Worm (Caenorhabditis elegans) whole organism, early embryonic: ENCODE results near the gene Y22D7AR.3.

Experiments
- B0310.2 ChIP-seq: sonication (generic microtip); optimal IDR thresholded peaks from 2 replicates; lab custom pipeline; 2016; ENCODE audit warnings: mild to moderate bottlenecking, missing genetic modification characterization, missing compliant biosample characterization
- F13C5.2 ChIP-seq: sonication (generic microtip); optimal IDR thresholded peaks from 2 replicates; lab custom pipeline; 2017; ENCODE audit warnings: mild to moderate bottlenecking, missing genetic modification characterization, inconsistent platforms, missing compliant biosample characterization
- aly-1 ChIP-seq: sonication (generic microtip); optimal IDR thresholded peaks from 2 replicates; lab custom pipeline; 2016; ENCODE audit warnings: missing genetic modification characterization, missing compliant biosample characterization
- ama-1 ChIP-seq: fragments of 150-350 bp; optimal IDR thresholded peaks from 2 replicates; lab custom pipeline; 2014
- ceh-13 ChIP-seq: fragments of 200-800 bp; sonication (Bioruptor generic); optimal IDR thresholded peaks from 2 replicates; lab custom pipeline; 2018; ENCODE audit warnings: mild to moderate bottlenecking, missing genetic modification characterization, missing compliant biosample characterization
- ceh-36 ChIP-seq: sonication (generic microtip); optimal IDR thresholded peaks from 2 replicates; lab custom pipeline; 2016; ENCODE audit warnings: missing genetic modification characterization, inconsistent platforms, missing compliant biosample characterization
- ets-7 ChIP-seq: sonication (generic microtip); optimal IDR thresholded peaks from 2 replicates; lab custom pipeline; 2016; ENCODE audit warnings: missing genotype, missing genetic modification characterization, missing compliant biosample characterization
- flt-1 ChIP-seq: fragments of 200-800 bp; sonication (Bioruptor generic); IDR thresholded peaks from 2 replicates; pipeline ENCODE4 v1.3.6; 2022; ENCODE audit warnings: missing genetic modification characterization, missing compliant biosample characterization
- hmbx-1 ChIP-seq: sonication (generic microtip); optimal IDR thresholded peaks from 2 replicates; lab custom pipeline; 2016; ENCODE audit warnings: mild to moderate bottlenecking, missing genetic modification characterization, missing compliant biosample characterization
- hmg-4 ChIP-seq: fragments of 200-800 bp; sonication (Bioruptor generic); optimal IDR thresholded peaks from 2 replicates; lab custom pipeline; 2018; ENCODE audit warnings: mild to moderate bottlenecking, missing genetic modification characterization, missing compliant biosample characterization
- pes-1 ChIP-seq: fragments of 200-800 bp; sonication (Bioruptor generic); IDR thresholded peaks from 2 replicates; pipeline ENCODE4 v1.3.6; 2022; ENCODE audit warnings: missing genetic modification reagents, missing genetic modification characterization, missing compliant biosample characterization
- scrt-1 ChIP-seq: fragments of 200-800 bp; sonication (Bioruptor generic); IDR thresholded peaks from 2 replicates; pipeline ENCODE4 v1.3.6; 2022; ENCODE audit warnings: missing genetic modification characterization, missing compliant biosample characterization
- sea-1 ChIP-seq: fragments of 200-800 bp; sonication (Bioruptor generic); conservative IDR thresholded peaks from 2 replicates; pipeline ENCODE4 v1.3.6; 2022; ENCODE audit warnings: missing genetic modification characterization, missing compliant biosample characterization
- tbx-11 ChIP-seq: fragments of 200-800 bp; sonication (Bioruptor generic); IDR thresholded peaks from 2 replicates; pipeline ENCODE4 v1.3.6; 2022; ENCODE audit warnings: missing genetic modification characterization, missing compliant biosample characterization
- tbx-37 ChIP-seq: fragments of 200-800 bp; sonication (Bioruptor generic); conservative IDR thresholded peaks from 2 replicates; pipeline ENCODE4 v1.3.6; 2022; ENCODE audit warnings: missing genetic modification reagents, missing genetic modification characterization, missing compliant biosample characterization
- tra-4 ChIP-seq: sonication (generic microtip); optimal IDR thresholded peaks from 2 replicates; lab custom pipeline; 2017; ENCODE audit warnings: missing genetic modification characterization, missing compliant biosample characterization

The Y22D7AR.3 gene

DNA sequence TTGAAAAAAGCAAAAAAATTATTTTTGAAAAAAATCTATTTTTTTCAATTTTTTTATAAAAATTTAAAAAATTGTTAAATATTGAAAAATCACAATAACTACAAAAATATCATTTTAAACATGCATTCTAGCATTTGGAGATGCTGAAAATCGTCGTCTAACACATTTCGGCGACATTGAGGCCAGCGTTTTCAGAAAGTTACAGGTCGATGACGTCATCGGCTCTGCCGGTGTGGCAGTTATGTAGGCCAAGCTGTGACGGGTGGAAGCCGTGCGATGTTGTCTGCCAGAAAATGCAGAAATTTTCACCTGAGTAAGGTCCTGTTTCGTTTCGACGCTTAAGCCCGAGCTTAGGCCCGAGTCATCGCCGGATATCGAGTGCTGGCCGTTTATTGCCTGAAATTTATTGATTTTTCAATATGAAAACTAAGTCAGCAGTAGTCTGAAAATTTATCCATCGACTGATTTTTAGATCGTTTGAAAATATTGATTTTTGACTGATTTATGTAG, at the start of gene Y22D7AR.3:
Y22D7AR.3 (minus strand) TSS at position 51 of the 510 bp plus-strand sequence.
- no peak for TF ChIP-seq scrt-1 (GFP tag; lab: Robert Waterston, UW)
- no peak for TF ChIP-seq tbx-11
- TF ChIP-seq flt-1 (GFP tag; lab: Robert Waterston, UW), result no peak
- no peak for TF ChIP-seq ceh-13 (GFP tag; lab: Kevin White, UChicago)
- no peak for TF ChIP-seq ama-1 (lab: Kevin White, UChicago)
- TF ChIP-seq hmbx-1, result no peak
- TF ChIP-seq tbx-37 (GFP tag; lab: Robert Waterston, UW), result no peak
- TF ChIP-seq F13C5.2, result no peak
- no peak for TF ChIP-seq aly-1 (tag; lab: Kevin White, UChicago)
- no peak for TF ChIP-seq ceh-36

DNA sequence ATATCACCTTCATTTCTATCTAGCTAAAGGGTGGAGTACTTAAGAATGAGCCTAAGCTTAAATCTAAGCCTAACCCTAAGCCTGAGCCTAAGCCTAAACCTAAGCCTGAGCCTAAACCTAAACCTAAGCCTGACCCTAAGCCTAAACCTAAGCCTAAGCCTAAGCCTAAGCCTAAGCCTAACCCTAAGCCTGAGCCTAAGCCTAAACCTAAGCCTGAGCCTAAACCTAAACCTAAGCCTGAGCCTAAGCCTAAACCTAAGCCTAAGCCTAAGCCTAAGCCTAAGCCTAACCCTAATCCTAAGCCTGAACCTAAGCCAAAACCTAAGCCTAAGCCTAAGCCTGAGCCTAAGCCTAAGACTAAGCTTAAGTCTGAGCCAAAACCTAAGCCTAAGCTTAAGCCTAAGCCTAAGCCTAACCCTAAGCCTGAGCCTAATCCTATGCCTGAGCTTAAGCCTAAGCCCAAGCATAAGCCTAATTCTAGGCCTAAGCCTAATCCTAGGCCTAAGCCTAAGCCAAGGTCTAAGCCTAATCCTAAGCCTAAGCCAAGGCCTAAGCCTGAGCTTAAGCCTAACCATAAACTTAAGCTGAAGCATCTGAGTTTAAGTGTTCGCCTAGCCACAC, 48.5 kb upstream of the Y22D7AR.3 start:
- TF ChIP-seq ceh-36, result peak; percentile 94
- TF ChIP-seq hmbx-1, result no peak

DNA sequence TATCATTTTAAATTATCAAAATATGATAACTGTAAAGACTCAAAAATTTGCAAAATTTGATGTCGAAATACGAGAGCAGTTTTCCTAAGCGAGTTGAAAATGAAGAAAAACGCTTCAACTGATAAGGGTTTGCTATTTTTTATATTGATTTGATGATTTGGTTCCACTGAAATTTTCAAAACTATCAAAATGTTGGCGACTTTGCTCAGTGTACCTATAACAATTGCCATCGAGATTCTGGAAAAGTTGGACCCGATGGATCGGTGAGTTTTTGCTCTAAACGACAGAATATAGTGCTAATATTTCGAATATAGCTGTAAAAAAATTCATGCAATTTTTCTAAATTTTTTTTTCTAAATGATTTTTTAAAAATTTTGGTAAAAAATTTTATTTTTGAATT, 40.1 kb upstream of the Y22D7AR.3 start, which contains the start of the genes fbxa-13 and Y22D7AR.2:
fbxa-13 (minus strand) TSS at position 101 of the 400 bp plus-strand sequence.
Y22D7AR.2 (plus strand) TSS at position 148 of the 400 bp plus-strand sequence.
- no peak for TF ChIP-seq aly-1 (tag; lab: Kevin White, UChicago)
- no peak for TF ChIP-seq hmbx-1
- TF ChIP-seq pes-1 (GFP tag; lab: Robert Waterston, UW), result no peak
- no peak for TF ChIP-seq scrt-1 (GFP tag; lab: Robert Waterston, UW)
- no peak for TF ChIP-seq ceh-13 (GFP tag; lab: Kevin White, UChicago)
- no peak for TF ChIP-seq B0310.2
- TF ChIP-seq tra-4, result no peak
- no peak for TF ChIP-seq tbx-11
- no peak for TF ChIP-seq hmg-4 (GFP tag; lab: Kevin White, UChicago)
- no peak for TF ChIP-seq ets-7 (tag; lab: Kevin White, UChicago)
- TF ChIP-seq ceh-36, result no peak
- no peak for TF ChIP-seq sea-1
- TF ChIP-seq flt-1 (GFP tag; lab: Robert Waterston, UW), result no peak

DNA sequence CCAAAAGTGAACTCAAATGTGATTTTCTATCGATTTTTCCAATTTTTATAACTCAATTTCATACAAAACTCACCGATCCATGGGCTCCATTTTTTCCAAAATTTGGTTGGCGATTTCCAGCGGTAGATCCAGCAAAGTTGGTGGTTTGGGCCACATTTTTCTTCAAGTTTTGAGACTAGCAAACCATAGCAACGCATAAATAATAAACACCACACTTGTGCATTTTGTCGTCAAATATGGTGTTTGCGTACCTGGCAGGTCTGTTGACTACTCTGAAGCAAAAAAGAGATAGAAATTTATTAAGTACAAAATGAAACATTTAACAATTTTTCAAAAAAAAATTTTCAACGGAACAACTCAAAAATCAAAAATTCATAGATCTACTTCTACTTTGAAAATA, 39.7 kb upstream of the Y22D7AR.3 start:
- no peak for TF ChIP-seq hmg-4 (GFP tag; lab: Kevin White, UChicago)
- TF ChIP-seq flt-1 (GFP tag; lab: Robert Waterston, UW), result no peak
- no peak for TF ChIP-seq tbx-11
- no peak for TF ChIP-seq F13C5.2
- no peak for TF ChIP-seq tbx-37 (GFP tag; lab: Robert Waterston, UW)
- no peak for TF ChIP-seq sea-1
- TF ChIP-seq ceh-36, result no peak
- no peak for TF ChIP-seq ceh-13 (GFP tag; lab: Kevin White, UChicago)
- no peak for TF ChIP-seq aly-1 (tag; lab: Kevin White, UChicago)

DNA sequence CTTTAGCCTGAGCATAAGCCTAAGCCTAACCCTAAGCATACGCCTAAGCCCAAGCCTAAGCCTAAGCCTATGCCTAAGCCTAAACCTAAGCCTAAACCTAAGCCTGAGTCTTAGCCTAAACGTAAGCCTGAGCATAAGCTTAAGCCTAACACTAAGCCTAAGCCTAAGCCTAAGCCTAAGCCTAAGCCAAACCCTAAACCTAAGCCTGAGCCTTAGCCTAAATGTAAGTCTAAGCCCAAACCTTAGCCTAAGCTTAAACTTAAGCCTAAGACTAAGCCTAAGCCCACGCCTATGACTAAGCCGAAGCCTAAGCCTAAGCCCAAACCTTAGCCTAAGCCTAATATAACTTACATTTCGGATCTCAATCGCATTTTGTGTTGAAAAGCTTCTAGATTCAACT, 38.4 kb upstream of the Y22D7AR.3 start:
- TF ChIP-seq tbx-11 (no peak), ceh-36 (peak; percentile 84)

DNA sequence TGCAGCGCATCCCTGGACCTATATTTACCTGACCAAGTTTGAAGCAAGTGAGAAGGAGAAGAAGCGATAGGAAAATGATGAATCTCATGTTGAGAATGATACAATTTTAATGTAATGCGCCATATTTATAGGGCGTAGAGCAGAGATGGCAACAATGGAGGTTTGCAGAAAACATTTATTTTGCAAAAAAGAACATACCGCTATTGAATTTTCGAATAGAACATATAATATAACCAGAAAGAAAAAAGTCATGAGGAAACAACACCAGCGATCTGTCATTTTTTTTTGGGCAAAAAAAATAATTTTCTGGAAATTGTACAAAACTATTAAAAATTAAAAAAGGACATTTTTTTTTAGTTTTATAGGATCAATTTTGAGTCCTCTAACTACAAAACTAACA, 36.7 kb upstream of the Y22D7AR.3 start, which contains the start of gene spex-3:
spex-3 (minus strand) TSS at position 101 of the 400 bp plus-strand sequence.
- TF ChIP-seq hmbx-1 (no peak), scrt-1 (GFP tag; lab: Robert Waterston, UW) (no peak), F13C5.2 (no peak), tbx-37 (GFP tag; lab: Robert Waterston, UW) (no peak), flt-1 (GFP tag; lab: Robert Waterston, UW) (no peak), aly-1 (tag; lab: Kevin White, UChicago) (no peak), hmg-4 (GFP tag; lab: Kevin White, UChicago) (no peak), tbx-11 (no peak), sea-1 (no peak), pes-1 (GFP tag; lab: Robert Waterston, UW) (no peak), ets-7 (tag; lab: Kevin White, UChicago) (no peak), tra-4 (no peak), B0310.2 (no peak), ceh-36 (no peak)

DNA sequence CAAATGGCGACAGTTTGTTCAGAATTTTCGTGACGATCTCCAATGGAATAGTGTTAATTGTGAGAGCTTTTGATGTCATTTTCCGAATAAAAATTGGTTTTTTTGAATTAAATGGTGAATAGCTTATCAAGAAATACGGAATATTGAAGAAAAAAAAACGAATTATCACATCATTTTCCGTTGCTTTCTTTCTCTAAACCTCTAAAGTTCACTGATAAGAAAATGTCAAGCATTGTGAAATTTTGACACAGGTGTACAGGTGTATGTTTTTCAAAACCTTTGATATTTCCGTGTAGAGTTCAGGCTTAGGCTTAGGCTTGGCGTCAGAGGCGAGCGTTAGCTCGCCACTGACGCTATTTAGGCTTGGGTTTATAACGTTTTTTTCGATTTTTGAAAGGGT, 33.2 kb upstream of the Y22D7AR.3 start, which contains the start of gene fbxa-74:
fbxa-74 (minus strand) TSS at position 145 of the 400 bp plus-strand sequence.
- TF ChIP-seq scrt-1 (GFP tag; lab: Robert Waterston, UW), result no peak
- no peak for TF ChIP-seq flt-1 (GFP tag; lab: Robert Waterston, UW)
- no peak for TF ChIP-seq ceh-36
- TF ChIP-seq sea-1, result no peak
- TF ChIP-seq B0310.2, result no peak
- TF ChIP-seq ets-7 (tag; lab: Kevin White, UChicago), result no peak
- TF ChIP-seq pes-1 (GFP tag; lab: Robert Waterston, UW), result no peak
- TF ChIP-seq aly-1 (tag; lab: Kevin White, UChicago), result no peak
- TF ChIP-seq F13C5.2, result no peak

DNA sequence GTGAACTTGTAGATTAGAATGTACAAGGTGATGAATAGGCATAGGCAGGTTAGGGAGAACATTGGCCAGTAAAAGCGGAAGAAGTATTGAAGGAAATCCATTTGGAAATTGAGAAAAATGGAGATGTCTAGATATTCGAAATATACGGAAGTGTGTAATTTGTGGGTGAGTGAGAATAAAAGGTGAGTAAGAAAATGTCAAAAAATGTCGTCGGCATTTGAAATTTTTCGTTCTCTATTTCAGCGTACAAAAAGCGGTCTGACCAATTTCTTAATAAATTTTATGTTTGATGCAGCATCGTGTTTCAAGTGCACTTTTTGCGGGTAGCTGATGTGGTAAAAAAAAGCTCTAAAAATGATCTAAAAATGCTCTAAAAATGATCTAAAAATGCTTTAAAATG, 29.4 kb upstream of the Y22D7AR.3 start, which contains the start of gene srd-64:
srd-64 (minus strand) TSS at position 101 of the 400 bp plus-strand sequence.
- no peak for TF ChIP-seq tbx-11
- no peak for TF ChIP-seq tbx-37 (GFP tag; lab: Robert Waterston, UW)
- TF ChIP-seq hmbx-1, result no peak

DNA sequence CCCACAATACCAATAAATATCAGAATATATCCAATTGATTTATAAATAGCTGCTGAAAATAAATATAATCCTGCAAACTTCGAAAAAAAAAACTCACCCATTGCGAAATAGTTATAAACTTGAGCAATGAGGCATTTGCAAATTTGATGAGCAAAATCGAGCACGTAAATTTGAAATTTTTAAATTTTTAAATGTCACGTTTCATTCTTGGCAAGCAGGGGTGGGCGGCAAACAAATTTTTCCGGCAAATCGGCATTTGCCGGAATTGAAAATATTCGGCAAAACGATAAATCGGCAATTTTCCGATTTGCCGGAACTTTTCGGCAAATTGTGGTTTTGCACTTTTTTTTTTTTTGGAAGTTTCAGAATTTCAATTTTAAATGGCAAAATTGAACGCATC, 24.3 kb upstream of the Y22D7AR.3 start, which contains the start of gene Y22D7AR.14:
Y22D7AR.14 (minus strand) TSS at position 101 of the 400 bp plus-strand sequence.
- no peak for TF ChIP-seq ceh-36
